Worm (Caenorhabditis elegans): Measurements from ENCODE around the gene fkh-5.

Gene fkh-5

ce11 chrIII:4842173-4842572, 2.3 kb upstream of the fkh-5 start, which contains the start of gene clec-156:
Gene clec-156, minus strand, starts transcription at chrIII:4842273.
- TF ChIP-seq hlh-12 (tag; optimal IDR thresholded peaks at IDR 0.05) = no peak

ce11 chrIII:4849739-4850138, 5.3 kb downstream of the fkh-5 start, which contains the start of gene nonu-1:
Gene nonu-1, minus strand, starts transcription at chrIII:4849907.
- TF ChIP-seq let-607 (tag; optimal IDR thresholded peaks at IDR 0.05) (peak in 1 of 2 experiments; percentile 25), K11D2.4 (GFP tag; IDR thresholded peaks at IDR 0.05) (no peak), hmg-1.2 (GFP tag; IDR thresholded peaks at IDR 0.05) (peak; percentile 32; the same call in 1 of the 2 replicates), T07F8.4 (tag; optimal IDR thresholded peaks at IDR 0.05) (no peak), ama-1 (optimal IDR thresholded peaks at IDR 0.05) (no peak), ama-1 (GFP tag; optimal IDR thresholded peaks at IDR 0.05) (no peak), attf-5 (GFP tag; optimal IDR thresholded peaks at IDR 0.05) (peak; percentile 37)

- TF ChIP-seq ceh-58 (GFP tag; IDR thresholded peaks at IDR 0.05) = no peak
- TF ChIP-seq ztf-22 (GFP tag; optimal IDR thresholded peaks at IDR 0.05) = no peak
- peak in 1 of 3 experiments; percentile 29 for TF ChIP-seq lin-35 (GFP tag; optimal IDR thresholded peaks at IDR 0.05)
- TF ChIP-seq snpc-3.4 (tag; optimal IDR thresholded peaks at IDR 0.05) = no peak
- no peak for TF ChIP-seq Y56A3A.18 (GFP tag; IDR thresholded peaks at IDR 0.05)
- peak; percentile 14 for TF ChIP-seq dpl-1 (GFP tag; optimal IDR thresholded peaks at IDR 0.05)
- peak; percentile 43 for TF ChIP-seq lsl-1 (GFP tag; optimal IDR thresholded peaks at IDR 0.05)
- peak; percentile 21 for TF ChIP-seq lin-54 (GFP tag; optimal IDR thresholded peaks at IDR 0.05)
- TF ChIP-seq F49E8.2 (tag; optimal IDR thresholded peaks at IDR 0.05; ENCODE audit: insufficient read depth) = no peak
- TF ChIP-seq F55B11.4 (tag; optimal IDR thresholded peaks at IDR 0.05; ENCODE audit: borderline replicate concordance, insufficient read depth) = no peak
- no peak for TF ChIP-seq nfya-1 (tag; optimal IDR thresholded peaks at IDR 0.05; ENCODE audit: borderline replicate concordance, insufficient read depth)
- no peak for TF ChIP-seq F39B2.1 (GFP tag; IDR thresholded peaks at IDR 0.05)
- TF ChIP-seq hlh-12 (tag; optimal IDR thresholded peaks at IDR 0.05) = no peak
- peak; percentile 4 for TF ChIP-seq efl-1 (GFP tag; optimal IDR thresholded peaks at IDR 0.05)
Observed at ce11 chrIII:4850139-4850538, 5.7 kb downstream of the fkh-5 start, which contains the start of gene F26A1.1. Gene F26A1.1, plus strand, starts transcription at chrIII:4850507.

ce11 chrIII:4852025-4852424, 7.6 kb downstream of the fkh-5 start, which contains the start of gene ced-4:
Gene ced-4, plus strand, starts transcription at chrIII:4852325.
- TF ChIP-seq lin-40 (tag; optimal IDR thresholded peaks at IDR 0.05) (no peak), ztf-26 (tag; optimal IDR thresholded peaks at IDR 0.05) (no peak), nhr-80 (tag; optimal IDR thresholded peaks at IDR 0.05) (no peak), pbrm-1 (GFP tag; IDR thresholded peaks at IDR 0.05) (no peak), egl-18 (GFP tag; IDR thresholded peaks at IDR 0.05) (no peak), Y79H2A.3 (GFP tag; conservative IDR thresholded peaks at IDR 0.05) (no peak), C17E4.6 (GFP tag; IDR thresholded peaks at IDR 0.05) (no peak), lin-35 (GFP tag; optimal IDR thresholded peaks at IDR 0.05) (peak in 1 of 3 experiments; percentile 1), hmg-20 (GFP tag; IDR thresholded peaks at IDR 0.05) (no peak), madf-3 (GFP tag; IDR thresholded peaks at IDR 0.05) (0 out of 2 replicates have a peak, but pooled peaks have one; percentile 32), bed-1 (GFP tag; IDR thresholded peaks at IDR 0.05) (no peak), T07F8.4 (tag; optimal IDR thresholded peaks at IDR 0.05) (no peak), lin-26 (GFP tag; IDR thresholded peaks at IDR 0.05) (no peak), lir-1 (GFP tag; conservative IDR thresholded peaks at IDR 0.05) (no peak)

All from whole organism, young adult.